Fruit fly (Drosophila melanogaster) S2 (cell line): ENCODE measurements around the gene Hsp22.

Experiments used
- CG8478 ChIP-seq: fragments of >200 bp; optimal IDR thresholded peaks from 2 replicates; lab custom pipeline; 2018
- CTCF ChIP-seq, 2 experiments: fragments of >200 bp; optimal IDR thresholded peaks; 2 replicates each; lab custom pipeline; 2018

dm6 chr3L:9422135-9422534 is 49.4 kb downstream of the Hsp22 start:
- TF ChIP-seq CG8478 (lab: Kevin White, UChicago) (no peak), CTCF (optimal IDR thresholded peaks at IDR 0.05; lab: Kevin White, UChicago) (no peak)
